Fruit fly (Drosophila melanogaster): ENCODE measurements around the gene VhaM9.7-d.

The VhaM9.7-d gene

dm6 chr3R:17002218-17003110 lies 27.5 kb downstream of the VhaM9.7-d start, which contains the start of the genes Sf3a1 and Irc:
Sf3a1 (minus strand) TSS chr3R:17002355.
Irc (plus strand) TSS chr3R:17002875.
- no peak for TF ChIP-seq noc (tag; optimal IDR thresholded peaks at IDR 0.05)

dm6 chr3R:17003468-17003867 lies 28.5 kb downstream of the VhaM9.7-d start:
- TF ChIP-seq noc (tag; optimal IDR thresholded peaks at IDR 0.05): no peak

dm6 chr3R:17007336-17007735 lies 32.3 kb downstream of the VhaM9.7-d start:
- TF ChIP-seq noc (tag; optimal IDR thresholded peaks at IDR 0.05): no peak

- TF ChIP-seq noc (tag; optimal IDR thresholded peaks at IDR 0.05): peak; percentile 38
Measured at dm6 chr3R:17008018-17008674, 33.1 kb downstream of the VhaM9.7-d start, which contains the start of gene CG8907. CG8907 (plus strand) TSS chr3R:17008269.

dm6 chr3R:17008675-17009022 lies 33.6 kb downstream of the VhaM9.7-d start:
- no peak for TF ChIP-seq noc (tag; optimal IDR thresholded peaks at IDR 0.05)

- no peak for TF ChIP-seq noc (tag; optimal IDR thresholded peaks at IDR 0.05)
Measured at dm6 chr3R:17014276-17014675, 39.3 kb downstream of the VhaM9.7-d start, which contains the start of gene Pxd. Pxd (plus strand) TSS chr3R:17014576.

dm6 chr3R:17016193-17016592 lies 41.2 kb downstream of the VhaM9.7-d start:
- no peak for TF ChIP-seq noc (tag; optimal IDR thresholded peaks at IDR 0.05)

dm6 chr3R:17018902-17019527 lies 44.0 kb downstream of the VhaM9.7-d start:
- TF ChIP-seq noc (tag; optimal IDR thresholded peaks at IDR 0.05): no peak

dm6 chr3R:17020956-17021355 lies 46.0 kb downstream of the VhaM9.7-d start, which contains the start of gene Adsl:
Adsl (minus strand) TSS chr3R:17021120.
- TF ChIP-seq noc (tag; optimal IDR thresholded peaks at IDR 0.05): no peak

Data from whole organism, larva.